Worm (Caenorhabditis elegans): ENCODE measurements around the gene F21D9.3.
A peak's percentile ranks its signal among the peaks of the same experiment; 100 is the strongest.

Gene F21D9.3

ce11 chrV:19212354-19212753, 45.2 kb downstream of the F21D9.3 start (continued):
- TF ChIP-seq nhr-237 (tag; optimal IDR thresholded peaks at IDR 0.05) (no peak), lin-15B (tag; optimal IDR thresholded peaks at IDR 0.05) (no peak), unc-39 (tag; optimal IDR thresholded peaks at IDR 0.05) (no peak), skn-1 (tag; optimal IDR thresholded peaks at IDR 0.05) (no peak), ztf-4 (tag; optimal IDR thresholded peaks at IDR 0.05) (no peak), elt-2 (tag; optimal IDR thresholded peaks at IDR 0.05) (peak; percentile 90), jun-1 (tag; optimal IDR thresholded peaks at IDR 0.05) (peak; percentile 18), pha-4 (tag; optimal IDR thresholded peaks at IDR 0.05) (peak; percentile 54), fkh-2 (tag; optimal IDR thresholded peaks at IDR 0.05) (no peak), ZK546.5 (tag; optimal IDR thresholded peaks at IDR 0.05) (no peak), daf-12 (tag; optimal IDR thresholded peaks at IDR 0.05) (no peak), nhr-43 (tag; optimal IDR thresholded peaks at IDR 0.05; ENCODE audit: poor library complexity, severe bottlenecking) (no peak), sea-2 (GFP tag; optimal IDR thresholded peaks at IDR 0.05) (no peak), nhr-77 (tag; optimal IDR thresholded peaks at IDR 0.05) (no peak), mml-1 (tag; optimal IDR thresholded peaks at IDR 0.05) (no peak), nhr-28 (tag; optimal IDR thresholded peaks at IDR 0.05) (no peak), nhr-76 (tag; optimal IDR thresholded peaks at IDR 0.05) (peak; percentile 97), elt-3 (tag; optimal IDR thresholded peaks at IDR 0.05) (no peak)

- TF ChIP-seq lin-15B (tag; optimal IDR thresholded peaks at IDR 0.05), result no peak
- TF ChIP-seq fkh-10 (GFP tag; optimal IDR thresholded peaks at IDR 0.05), result no peak
- no peak for TF ChIP-seq tbx-2 (tag; optimal IDR thresholded peaks at IDR 0.05)
Measured at ce11 chrV:19211795-19212194, 45.8 kb downstream of the F21D9.3 start, which contains the start of gene nhr-79. nhr-79 (minus strand) TSS chrV:19211895.
